Fruit fly (Drosophila melanogaster): Measurements from ENCODE around the gene CG5555.

CG5555 gene

DNA sequence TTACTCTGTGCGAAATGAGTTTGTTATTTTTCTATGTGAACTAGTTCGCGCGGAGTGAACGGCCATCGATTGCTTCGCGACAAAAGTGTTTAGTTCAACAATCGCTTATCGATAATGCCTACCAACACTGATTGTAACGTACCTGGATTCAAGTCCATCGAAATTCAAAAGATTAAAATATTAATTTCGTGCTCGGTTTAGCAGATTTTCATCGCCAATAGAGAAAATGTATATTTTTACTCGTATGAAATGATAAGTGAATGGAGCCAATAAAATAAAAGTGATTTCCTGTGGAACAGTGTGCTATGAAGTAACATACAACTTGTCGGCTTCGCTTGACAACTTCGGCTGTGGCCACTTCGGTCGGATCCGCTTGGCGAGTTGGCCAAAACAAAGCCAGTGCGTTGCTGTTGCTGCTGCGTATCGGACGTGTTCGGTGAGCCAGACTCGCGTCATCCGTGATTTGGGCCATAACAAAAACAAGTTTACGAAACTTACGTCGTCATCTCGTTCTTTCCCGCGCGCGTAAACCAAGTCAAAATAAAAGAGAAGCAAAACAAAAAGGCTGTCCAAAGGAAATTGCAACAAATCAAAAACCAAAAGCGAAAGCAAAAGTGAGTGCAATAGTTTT, at the start of gene CG5555, which contains the start of gene myd:
Gene CG5555 (minus strand): TSS at position 276 of the 631 bp plus-strand sequence.
Gene myd (plus strand): TSS at position 397 of the 631 bp plus-strand sequence.
- TF ChIP-seq CG17806 (tag; optimal IDR thresholded peaks at IDR 0.05) (no peak), D1 (tag; optimal IDR thresholded peaks at IDR 0.05) (no peak), Pif1A (GFP tag; optimal IDR thresholded peaks at IDR 0.05) (peak; percentile 67), CG12605 (GFP tag; IDR thresholded peaks at IDR 0.05) (peak; percentile 56; the same call in 1 of the 2 replicates), CG13204 (GFP tag; optimal IDR thresholded peaks at IDR 0.05) (no peak), CG15710 (tag; optimal IDR thresholded peaks at IDR 0.05) (peak; percentile 49), CG32121 (GFP tag; IDR thresholded peaks at IDR 0.05) (peak; percentile 64; the same call in 1 of the 2 replicates), CG4496 (GFP tag; IDR thresholded peaks at IDR 0.05) (peak; percentile 78), EcR (GFP tag; optimal IDR thresholded peaks at IDR 0.05) (peak; percentile 51), CG8301 (tag; optimal IDR thresholded peaks at IDR 0.05) (no peak), rn (GFP tag; IDR thresholded peaks at IDR 0.05) (no peak), CG8159 (tag; optimal IDR thresholded peaks at IDR 0.05) (no peak), CG9948 (tag; optimal IDR thresholded peaks at IDR 0.05) (peak; percentile 7), Snoo (tag; optimal IDR thresholded peaks at IDR 0.05) (peak; percentile 58), fd96Ca (GFP tag; IDR thresholded peaks at IDR 0.05) (peak; percentile 59; the same call in 1 of the 3 replicates), Ets98B (GFP tag; IDR thresholded peaks at IDR 0.05) (peak; percentile 74), gl (tag; optimal IDR thresholded peaks at IDR 0.05) (no peak), CG34367 (tag; optimal IDR thresholded peaks at IDR 0.05) (no peak), CG10348 (GFP tag; IDR thresholded peaks at IDR 0.05) (no peak), CG14655 (GFP tag; optimal IDR thresholded peaks at IDR 0.05) (no peak), Pif1B (GFP tag; optimal IDR thresholded peaks at IDR 0.05) (peak; percentile 67)

dm6 chr3R:19229245-19229644, 48.9 kb upstream of the CG5555 start, which contains the start of the genes CG5250 and Polr2M:
CG5250 (minus strand) TSS chr3R:19229276.
Polr2M (plus strand) TSS chr3R:19229463.
- TF ChIP-seq fd96Ca (GFP tag; IDR thresholded peaks at IDR 0.05) (no peak), CG14655 (GFP tag; optimal IDR thresholded peaks at IDR 0.05) (no peak), CG8159 (tag; optimal IDR thresholded peaks at IDR 0.05) (no peak), rn (GFP tag; IDR thresholded peaks at IDR 0.05) (no peak), CG12605 (GFP tag; IDR thresholded peaks at IDR 0.05) (no peak), CG17806 (tag; optimal IDR thresholded peaks at IDR 0.05) (no peak), D1 (tag; optimal IDR thresholded peaks at IDR 0.05) (no peak), CG8301 (tag; optimal IDR thresholded peaks at IDR 0.05) (no peak)

DNA sequence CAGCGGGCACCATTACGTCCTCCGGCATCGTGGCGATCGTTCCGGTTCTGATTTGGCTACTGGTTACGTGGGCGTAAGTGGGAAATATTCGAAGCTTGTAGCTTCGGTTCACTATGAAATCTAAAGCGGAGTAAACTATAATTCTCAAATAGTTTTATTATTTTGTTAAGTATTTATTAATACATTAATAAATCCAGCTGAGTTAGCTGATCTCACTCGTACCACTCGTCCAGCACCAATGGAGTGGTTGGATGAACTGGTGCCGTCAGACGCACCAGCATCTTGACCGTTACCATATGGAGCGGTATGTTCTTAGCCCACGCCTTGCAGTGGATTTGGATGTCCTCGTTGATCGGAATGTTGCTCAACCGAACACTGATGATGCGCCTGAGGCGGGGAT, 47.7 kb upstream of the CG5555 start, which contains the start of gene CG11703:
Gene CG11703 (minus strand): TSS at position 101 of the 400 bp plus-strand sequence.
- TF ChIP-seq CG4496 (GFP tag; IDR thresholded peaks at IDR 0.05) (no peak), fd96Ca (GFP tag; IDR thresholded peaks at IDR 0.05) (no peak), CG14655 (GFP tag; optimal IDR thresholded peaks at IDR 0.05) (no peak), EcR (GFP tag; optimal IDR thresholded peaks at IDR 0.05) (no peak), Snoo (tag; optimal IDR thresholded peaks at IDR 0.05) (no peak), CG17806 (tag; optimal IDR thresholded peaks at IDR 0.05) (no peak), CG32121 (GFP tag; IDR thresholded peaks at IDR 0.05) (no peak), CG13204 (GFP tag; optimal IDR thresholded peaks at IDR 0.05) (no peak), Ets98B (GFP tag; IDR thresholded peaks at IDR 0.05) (no peak), Pif1B (GFP tag; optimal IDR thresholded peaks at IDR 0.05) (no peak), CG9948 (tag; optimal IDR thresholded peaks at IDR 0.05) (no peak), rn (GFP tag; IDR thresholded peaks at IDR 0.05) (no peak)

dm6 chr3R:19226137-19226873, 46.0 kb upstream of the CG5555 start, which contains the start of gene vib:
vib (minus strand) TSS chr3R:19226651.
- peak; percentile 60; the same call in 1 of the 2 replicates for TF ChIP-seq CG32121 (GFP tag; IDR thresholded peaks at IDR 0.05)
- 0 out of 2 replicates have a peak, but pooled peaks have one; percentile 26 for TF ChIP-seq CG12605 (GFP tag; IDR thresholded peaks at IDR 0.05)
- TF ChIP-seq CG17806 (tag; optimal IDR thresholded peaks at IDR 0.05): no peak
- TF ChIP-seq rn (GFP tag; IDR thresholded peaks at IDR 0.05): no peak
- TF ChIP-seq D1 (tag; optimal IDR thresholded peaks at IDR 0.05): no peak
- no peak for TF ChIP-seq CG10348 (GFP tag; IDR thresholded peaks at IDR 0.05)
- TF ChIP-seq Pif1B (GFP tag; optimal IDR thresholded peaks at IDR 0.05): no peak
- TF ChIP-seq CG14655 (GFP tag; optimal IDR thresholded peaks at IDR 0.05): no peak
- peak; percentile 43 for TF ChIP-seq EcR (GFP tag; optimal IDR thresholded peaks at IDR 0.05)
- peak; percentile 6 for TF ChIP-seq CG34367 (tag; optimal IDR thresholded peaks at IDR 0.05)
- TF ChIP-seq CG8301 (tag; optimal IDR thresholded peaks at IDR 0.05): no peak
- TF ChIP-seq CG4496 (GFP tag; IDR thresholded peaks at IDR 0.05): peak; percentile 36; the same call in 1 of the 3 replicates
- no peak for TF ChIP-seq CG13204 (GFP tag; optimal IDR thresholded peaks at IDR 0.05)
- TF ChIP-seq Ets98B (GFP tag; IDR thresholded peaks at IDR 0.05): peak; percentile 70
- no peak for TF ChIP-seq Pif1A (GFP tag; optimal IDR thresholded peaks at IDR 0.05)
- peak; percentile 41; the same call in 1 of the 3 replicates for TF ChIP-seq fd96Ca (GFP tag; IDR thresholded peaks at IDR 0.05)
- TF ChIP-seq CG15710 (tag; optimal IDR thresholded peaks at IDR 0.05): peak; percentile 24
- peak; percentile 37 for TF ChIP-seq CG8159 (tag; optimal IDR thresholded peaks at IDR 0.05)
- peak; percentile 5 for TF ChIP-seq CG9948 (tag; optimal IDR thresholded peaks at IDR 0.05)
- no peak for TF ChIP-seq Snoo (tag; optimal IDR thresholded peaks at IDR 0.05)

DNA sequence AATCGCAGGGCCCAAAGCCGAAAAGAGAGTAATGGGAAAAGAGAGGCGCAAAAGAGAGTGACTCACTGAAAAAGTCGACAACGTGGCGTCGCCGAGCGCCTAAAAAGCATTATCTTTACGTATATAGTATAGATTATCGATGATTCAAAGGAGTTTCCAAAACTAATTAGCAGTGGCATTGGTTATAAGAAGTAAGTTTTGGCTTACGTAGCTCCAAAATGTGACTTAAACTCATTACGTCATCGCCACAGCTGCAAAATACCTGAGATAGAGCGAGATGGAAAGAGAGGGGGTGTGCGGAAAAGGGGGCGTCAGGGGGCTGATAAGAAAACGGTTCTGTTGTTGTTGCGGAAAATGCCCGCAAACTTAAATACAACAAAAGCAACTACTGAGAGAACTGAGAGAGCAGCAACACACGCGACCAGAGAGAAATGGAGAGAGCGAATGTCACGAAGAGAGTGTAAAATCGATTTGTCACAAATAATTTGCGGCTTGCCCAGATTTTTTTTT, 45.2 kb upstream of the CG5555 start:
- no peak for TF ChIP-seq rn (GFP tag; IDR thresholded peaks at IDR 0.05)
- no peak for TF ChIP-seq CG12605 (GFP tag; IDR thresholded peaks at IDR 0.05)
- no peak for TF ChIP-seq CG9948 (tag; optimal IDR thresholded peaks at IDR 0.05)
- no peak for TF ChIP-seq CG32121 (GFP tag; IDR thresholded peaks at IDR 0.05)
- TF ChIP-seq CG15710 (tag; optimal IDR thresholded peaks at IDR 0.05): no peak
- TF ChIP-seq CG8301 (tag; optimal IDR thresholded peaks at IDR 0.05): no peak
- no peak for TF ChIP-seq CG34367 (tag; optimal IDR thresholded peaks at IDR 0.05)

Measured in whole organism, pupa.